Fruit fly (Drosophila melanogaster) whole organism, embryonic: Measurements from ENCODE around the gene CG7781.

ENCODE experiments used
- Abd-B ChIP-seq: fragments of 200-800 bp; sonication (Bioruptor generic); optimal IDR thresholded peaks from 2 replicates; lab custom pipeline; 2018; ENCODE audit warnings: missing biosample characterization, mild to moderate bottlenecking, missing genetic modification characterization, moderate library complexity
- BtbVII ChIP-seq: fragments of 200-800 bp; sonication (Bioruptor generic); optimal IDR thresholded peaks from 3 replicates; lab custom pipeline; 2017; ENCODE audit warnings: missing biosample characterization, mild to moderate bottlenecking, missing genetic modification characterization
- CG11695 ChIP-seq: fragments of 200-800 bp; sonication (Bioruptor generic); IDR thresholded peaks from 3 replicates; pipeline ENCODE4 v1.3.6; 2022; ENCODE audit warnings: missing biosample characterization, missing genetic modification characterization
- CG12071 ChIP-seq: fragments of 200-800 bp; sonication (Bioruptor generic); optimal IDR thresholded peaks from 3 replicates; lab custom pipeline; 2018; ENCODE audit warnings: missing biosample characterization, mild to moderate bottlenecking, missing genetic modification characterization
- CG13624 ChIP-seq: fragments of 200-800 bp; sonication (Bioruptor generic); optimal IDR thresholded peaks from 2 replicates; lab custom pipeline; 2016; ENCODE audit warnings: missing biosample characterization, missing genetic modification characterization
- CG15011 ChIP-seq: fragments of 200-800 bp; sonication (Bioruptor generic); optimal IDR thresholded peaks from 3 replicates; lab custom pipeline; 2018; ENCODE audit warnings: missing biosample characterization, mild to moderate bottlenecking, missing genetic modification characterization
- CG16815 ChIP-seq: fragments of 200-800 bp; sonication (Bioruptor generic); optimal IDR thresholded peaks from 3 replicates; lab custom pipeline; 2017; ENCODE audit warnings: missing biosample characterization, mild to moderate bottlenecking, missing genetic modification characterization
- CG17361 ChIP-seq: fragments of 200-800 bp; sonication (Bioruptor generic); IDR thresholded peaks from 3 replicates; pipeline ENCODE4 v1.3.6; 2022; ENCODE audit warnings: missing biosample characterization, missing genetic modification characterization
- CG3163 ChIP-seq: fragments of 200-800 bp; sonication (Bioruptor generic); optimal IDR thresholded peaks from 3 replicates; lab custom pipeline; 2016; ENCODE audit warnings: missing biosample characterization, missing genetic modification characterization
- CG34224 ChIP-seq: fragments of 200-800 bp; sonication (Bioruptor generic); IDR thresholded peaks from 3 replicates; pipeline ENCODE4 v1.3.6; 2022; ENCODE audit warnings: missing biosample characterization, missing genetic modification characterization; ENCODE audit not compliant: partially characterized antibody
- CG42726 ChIP-seq: fragments of 200-800 bp; sonication (Bioruptor generic); IDR thresholded peaks from 2 replicates; pipeline ENCODE4 v1.3.6; 2022; ENCODE audit warnings: missing biosample characterization, missing genetic modification characterization; ENCODE audit not compliant: partially characterized antibody
- CG4820 ChIP-seq: fragments of 200-800 bp; sonication (Bioruptor generic); optimal IDR thresholded peaks from 3 replicates; lab custom pipeline; 2016; ENCODE audit warnings: missing biosample characterization, missing genetic modification characterization
- CG5180 ChIP-seq: fragments of 200-800 bp; sonication (Bioruptor generic); optimal IDR thresholded peaks from 3 replicates; lab custom pipeline; 2017; ENCODE audit warnings: missing biosample characterization, missing genetic modification characterization, mild to moderate bottlenecking, moderate library complexity, missing genetic modification reagents
- CG6272 ChIP-seq: fragments of 200-800 bp; sonication (Bioruptor generic); IDR thresholded peaks from 2 replicates; pipeline ENCODE4 v1.3.6; 2022; ENCODE audit warnings: missing biosample characterization, missing genetic modification characterization
- CG7271 ChIP-seq: fragments of 200-800 bp; sonication (Bioruptor generic); optimal IDR thresholded peaks from 2 replicates; lab custom pipeline; 2018; ENCODE audit warnings: missing biosample characterization, mild to moderate bottlenecking, missing genetic modification characterization, moderate library complexity
- CG9437 ChIP-seq: fragments of 200-800 bp; sonication (Bioruptor generic); optimal IDR thresholded peaks from 2 replicates; lab custom pipeline; 2018; ENCODE audit warnings: missing biosample characterization, mild to moderate bottlenecking, missing genetic modification characterization
- CrebB ChIP-seq: fragments of 200-800 bp; sonication (Bioruptor generic); optimal IDR thresholded peaks from 3 replicates; lab custom pipeline; 2018; ENCODE audit warnings: missing biosample characterization, mild to moderate bottlenecking, missing genetic modification characterization
- D19B ChIP-seq: fragments of 200-800 bp; sonication (Bioruptor generic); optimal IDR thresholded peaks from 2 replicates; lab custom pipeline; 2017; ENCODE audit warnings: missing biosample characterization, mild to moderate bottlenecking, missing genetic modification characterization
- Dbx ChIP-seq: fragments of 200-800 bp; sonication (Bioruptor generic); IDR thresholded peaks from 3 replicates; pipeline ENCODE4 v1.3.6; 2022; ENCODE audit warnings: missing biosample characterization, missing genetic modification characterization
- Dfd ChIP-seq, 2 experiments: fragments of >200 bp; optimal IDR thresholded peaks; 2 replicates each; lab custom pipeline; 2017; ENCODE audit warnings: missing biosample characterization in 2 of 2, missing genetic modification characterization in 2 of 2
- Dll ChIP-seq: fragments of 200-800 bp; sonication (Bioruptor generic); IDR thresholded peaks from 4 replicates; pipeline ENCODE4 v1.3.6; 2022; ENCODE audit warnings: missing biosample characterization, missing genetic modification characterization; ENCODE audit not compliant: partially characterized antibody
- Drgx ChIP-seq: fragments of 200-800 bp; sonication (Bioruptor generic); IDR thresholded peaks from 2 replicates; pipeline ENCODE4 v1.3.6; 2022; ENCODE audit warnings: missing biosample characterization, missing genetic modification characterization
- Hmr ChIP-seq: fragments of 200-800 bp; sonication (Bioruptor generic); optimal IDR thresholded peaks from 3 replicates; lab custom pipeline; 2017; ENCODE audit warnings: mild to moderate bottlenecking, missing biosample characterization, missing genetic modification reagents, missing genetic modification characterization
- Hr51 ChIP-seq, 2 experiments: fragments of 200-800 bp; sonication (Bioruptor generic); optimal IDR thresholded peaks; 2 replicates in 1 of 2; 3 replicates in 1 of 2; lab custom pipeline; 2016 to 2018; ENCODE audit warnings: missing biosample characterization in 2 of 2, missing genetic modification characterization in 2 of 2, mild to moderate bottlenecking in 1 of 2, moderate library complexity in 1 of 2
- Hsf ChIP-seq: fragments of 200-800 bp; sonication (Bioruptor generic); optimal IDR thresholded peaks from 3 replicates; lab custom pipeline; 2016; ENCODE audit warnings: missing biosample characterization, missing genetic modification characterization
- Mad ChIP-seq: fragments of 200-800 bp; sonication (Bioruptor generic); optimal IDR thresholded peaks from 2 replicates; lab custom pipeline; 2016; ENCODE audit warnings: missing biosample characterization, missing genetic modification characterization
- Tbp ChIP-seq: fragments of >200 bp; optimal IDR thresholded peaks from 2 replicates; lab custom pipeline; 2018; ENCODE audit warnings: missing biosample characterization, missing genetic modification characterization
- ash1 ChIP-seq: fragments of 200-800 bp; sonication (Bioruptor generic); optimal IDR thresholded peaks from 2 replicates; lab custom pipeline; 2018; ENCODE audit warnings: missing biosample characterization, mild to moderate bottlenecking, missing genetic modification characterization
- bbx ChIP-seq: fragments of 200-800 bp; sonication (Bioruptor generic); IDR thresholded peaks from 2 replicates; pipeline ENCODE4 v1.3.6; 2022; ENCODE audit warnings: missing biosample characterization, missing genetic modification characterization; ENCODE audit not compliant: partially characterized antibody
- bowl ChIP-seq: fragments of 200-800 bp; sonication (Bioruptor generic); IDR thresholded peaks from 2 replicates; pipeline ENCODE4 v1.3.6; 2022; ENCODE audit warnings: missing biosample characterization, missing genetic modification characterization
- br ChIP-seq: fragments of >200 bp; optimal IDR thresholded peaks from 2 replicates; lab custom pipeline; 2017
- bsh ChIP-seq, 2 experiments: fragments of 200-800 bp; sonication (Bioruptor generic); optimal IDR thresholded peaks; 2 replicates each; lab custom pipeline; 2017 to 2018; ENCODE audit warnings: mild to moderate bottlenecking in 2 of 2, missing biosample characterization in 2 of 2, missing genetic modification characterization in 2 of 2, moderate library complexity in 1 of 2
- caup ChIP-seq: fragments of 200-800 bp; sonication (Bioruptor generic); optimal IDR thresholded peaks from 3 replicates; lab custom pipeline; 2017; ENCODE audit warnings: missing biosample characterization, mild to moderate bottlenecking, missing genetic modification characterization, moderate library complexity; ENCODE audit not compliant: severe bottlenecking
- ems ChIP-seq: fragments of 200-800 bp; sonication (Bioruptor generic); optimal IDR thresholded peaks from 3 replicates; lab custom pipeline; 2016; ENCODE audit warnings: missing biosample characterization, missing genetic modification characterization
- gt ChIP-seq: fragments of 200-800 bp; sonication (Bioruptor generic); IDR thresholded peaks from 2 replicates; pipeline ENCODE4 v1.3.6; 2022; ENCODE audit warnings: missing biosample characterization, missing genetic modification characterization
- kni ChIP-seq: fragments of 200-800 bp; sonication (Bioruptor generic); optimal IDR thresholded peaks from 3 replicates; lab custom pipeline; 2017; ENCODE audit warnings: mild to moderate bottlenecking, missing biosample characterization, missing genetic modification reagents, missing genetic modification characterization
- lola ChIP-seq, 3 experiments: fragments of >200 bp in 2 of 3; fragments of 200-800 bp in 1 of 3; sonication (Bioruptor generic) in 1 of 3; optimal IDR thresholded peaks; 2 replicates each; lab custom pipeline; 2017 to 2019; ENCODE audit warnings: missing biosample characterization in 3 of 3, missing genetic modification characterization in 3 of 3, mild to moderate bottlenecking in 1 of 3, moderate library complexity in 1 of 3
- mirr ChIP-seq: fragments of 200-800 bp; sonication (Bioruptor generic); optimal IDR thresholded peaks from 3 replicates; lab custom pipeline; 2018; ENCODE audit warnings: missing biosample characterization, mild to moderate bottlenecking, missing genetic modification characterization
- nom ChIP-seq: fragments of 200-800 bp; sonication (Bioruptor generic); optimal IDR thresholded peaks from 2 replicates; lab custom pipeline; 2017; ENCODE audit warnings: missing biosample characterization, missing genetic modification characterization, mild to moderate bottlenecking, moderate library complexity, missing genetic modification reagents
- pfk ChIP-seq: fragments of 200-800 bp; sonication (Bioruptor generic); optimal IDR thresholded peaks from 2 replicates; lab custom pipeline; 2018; ENCODE audit warnings: missing biosample characterization, mild to moderate bottlenecking, missing genetic modification characterization, moderate library complexity
- pros ChIP-seq: fragments of 200-800 bp; sonication (Bioruptor generic); optimal IDR thresholded peaks from 3 replicates; lab custom pipeline; 2019; ENCODE audit warnings: missing biosample characterization, mild to moderate bottlenecking, missing genetic modification characterization, moderate library complexity
- ranshi ChIP-seq: fragments of 200-800 bp; sonication (Bioruptor generic); IDR thresholded peaks from 2 replicates; pipeline ENCODE4 v1.3.6; 2022; ENCODE audit warnings: missing biosample characterization, missing genetic modification characterization
- repo ChIP-seq: fragments of 200-800 bp; sonication (Bioruptor generic); optimal IDR thresholded peaks from 2 replicates; lab custom pipeline; 2016; ENCODE audit warnings: missing biosample characterization, missing genetic modification characterization
- sr ChIP-seq: fragments of 200-800 bp; sonication (Bioruptor generic); IDR thresholded peaks from 3 replicates; pipeline ENCODE4 v1.3.6; 2022; ENCODE audit warnings: missing biosample characterization, missing genetic modification characterization
- stc ChIP-seq: fragments of 200-800 bp; sonication (Bioruptor generic); IDR thresholded peaks from 2 replicates; pipeline ENCODE4 v1.3.6; 2022; ENCODE audit warnings: missing biosample characterization, missing genetic modification characterization
- sug ChIP-seq: fragments of 200-800 bp; optimal IDR thresholded peaks from 2 replicates; lab custom pipeline; 2019; ENCODE audit warnings: missing biosample characterization, mild to moderate bottlenecking, missing genetic modification characterization, moderate library complexity
- vnd ChIP-seq: fragments of 200-800 bp; sonication (Bioruptor generic); IDR thresholded peaks from 3 replicates; pipeline ENCODE4 v1.3.6; 2022; ENCODE audit warnings: missing biosample characterization, missing genetic modification characterization; ENCODE audit not compliant: partially characterized antibody
- z ChIP-seq: fragments of 200-800 bp; sonication (Bioruptor generic); IDR thresholded peaks from 3 replicates; pipeline ENCODE4 v1.3.6; 2022; ENCODE audit warnings: missing biosample characterization, missing genetic modification characterization

Gene CG7781

dm6 chr2L:8351333-8351732, 26.1 kb upstream of the CG7781 start (continued):
- TF ChIP-seq CG7271 (tag; lab: Kevin White, UChicago) (no peak), Abd-B (GFP tag; lab: Kevin White, UChicago) (no peak), ranshi (GFP tag; lab: Robert Waterston, UW) (no peak), ash1 (no peak), Dbx (GFP tag; lab: Robert Waterston, UW) (no peak), z (GFP tag; lab: Robert Waterston, UW) (no peak), Hmr (GFP tag; lab: Kevin White, UChicago) (no peak), CG42726 (GFP tag; lab: Robert Waterston, UW) (no peak), CG17361 (GFP tag; lab: Robert Waterston, UW) (no peak), CG6272 (GFP tag; lab: Robert Waterston, UW) (no peak), bbx (GFP tag; lab: Robert Waterston, UW) (no peak), bsh (GFP tag; optimal IDR thresholded peaks at IDR 0.05; lab: Kevin White, UChicago) (no peak), Hr51 (GFP tag; optimal IDR thresholded peaks at IDR 0.05; lab: Kevin White, UChicago) (peak in 1 of 2 experiments; percentile 8), CG4820 (GFP tag; lab: Kevin White, UChicago) (no peak), CrebB (tag; lab: Kevin White, UChicago) (no peak), vnd (GFP tag; lab: Robert Waterston, UW) (no peak)
- TF ChIP-seq, all 482 proteins: peak for 6

- TF ChIP-seq br (lab: Kevin White, UChicago) (no peak), ems (no peak), Mad (GFP tag; lab: Kevin White, UChicago) (no peak), vnd (GFP tag; lab: Robert Waterston, UW) (no peak), CG34224 (GFP tag; lab: Robert Waterston, UW) (no peak), kni (GFP tag; lab: Kevin White, UChicago) (no peak), CG11695 (peak; percentile 7; the same call in 1 of the 3 replicates), Dll (GFP tag; lab: Robert Waterston, UW) (no peak), BtbVII (GFP tag; lab: Kevin White, UChicago) (peak; percentile 57), CG15011 (GFP tag; lab: Kevin White, UChicago) (peak; percentile 47), Tbp (GFP tag; lab: Kevin White, UChicago) (no peak), caup (GFP tag; lab: Kevin White, UChicago) (peak; percentile 54), Hsf (GFP tag; lab: Kevin White, UChicago) (no peak), sug (tag; lab: Kevin White, UChicago) (peak; percentile 46), lola (GFP tag; optimal IDR thresholded peaks at IDR 0.05; lab: Kevin White, UChicago) (no peak), pros (GFP tag; lab: Kevin White, UChicago) (no peak), CG12071 (GFP tag; lab: Kevin White, UChicago) (peak; percentile 70), repo (GFP tag; lab: Kevin White, UChicago) (no peak), CG5180 (GFP tag; lab: Kevin White, UChicago) (peak; percentile 35), gt (no peak), nom (GFP tag; lab: Kevin White, UChicago) (no peak), CG16815 (GFP tag; lab: Kevin White, UChicago) (no peak), mirr (GFP tag; lab: Kevin White, UChicago) (peak; percentile 73), Dfd (GFP tag; optimal IDR thresholded peaks at IDR 0.05; lab: Kevin White, UChicago) (no peak), CG9437 (GFP tag; lab: Kevin White, UChicago) (no peak), pfk (no peak), CG3163 (GFP tag; lab: Kevin White, UChicago) (no peak), sr (GFP tag; lab: Robert Waterston, UW) (no peak), Drgx (GFP tag; lab: Robert Waterston, UW) (no peak), bowl (no peak), CG13624 (GFP tag; lab: Kevin White, UChicago) (no peak), D19B (GFP tag; lab: Kevin White, UChicago) (no peak), stc (GFP tag; lab: Robert Waterston, UW) (no peak)
These were observed 25.5 kb upstream of the CG7781 start for dm6 chr2L:8350560-8351171.
